Worm (Caenorhabditis elegans) whole organism, L4 larva: Measurements from ENCODE around the gene Y27F2A.11.
A peak's percentile ranks its signal among the peaks of the same experiment; 100 is the strongest.

ENCODE experiments used
- F10B5.3 ChIP-seq: sonication (generic microtip); optimal IDR thresholded peaks from 2 replicates; lab custom pipeline; 2016; ENCODE audit warnings: mild to moderate bottlenecking, missing genetic modification characterization, missing compliant biosample characterization
- F26F4.8 ChIP-seq: fragments of 200-800 bp; sonication (Bioruptor generic); conservative IDR thresholded peaks from 2 replicates; pipeline ENCODE4 v1.3.6; 2022; ENCODE audit warnings: missing genetic modification characterization, missing compliant biosample characterization
- F37D6.2 ChIP-seq: sonication (generic microtip); optimal IDR thresholded peaks from 2 replicates; lab custom pipeline; 2016; ENCODE audit warnings: mild to moderate bottlenecking, missing genetic modification characterization, missing compliant biosample characterization
- T20F7.1 ChIP-seq: fragments of 200-800 bp; sonication (Bioruptor generic); optimal IDR thresholded peaks from 2 replicates; lab custom pipeline; 2018; ENCODE audit warnings: mild to moderate bottlenecking, missing genetic modification characterization, missing compliant biosample characterization
- Y105C5A.15 ChIP-seq: fragments of 200-800 bp; sonication (Bioruptor generic); IDR thresholded peaks from 2 replicates; pipeline ENCODE4 v1.3.6; 2022; ENCODE audit warnings: missing genetic modification characterization, missing compliant biosample characterization
- aha-1 ChIP-seq: fragments of 150-350 bp; peaks from one replicate; lab custom pipeline; 2014; ENCODE audit warnings: missing biosample characterization, missing genetic modification characterization
- aly-2 ChIP-seq: sonication (generic microtip); optimal IDR thresholded peaks from 2 replicates; lab custom pipeline; 2018; ENCODE audit warnings: missing biosample characterization, missing genetic modification characterization
- ama-1 ChIP-seq: fragments of 150-350 bp; optimal IDR thresholded peaks from 2 replicates; lab custom pipeline; 2014; ENCODE audit warnings: inconsistent platforms, mixed read lengths
- daf-16 ChIP-seq, 3 experiments: sonication (generic microtip); optimal IDR thresholded peaks; 2 replicates each; lab custom pipeline; 2016 to 2017; ENCODE audit warnings: missing genetic modification characterization in 3 of 3, missing genetic modification reagents in 3 of 3, mild to moderate bottlenecking in 2 of 3, missing compliant biosample characterization in 2 of 3, missing biosample characterization in 1 of 3, moderate library complexity in 1 of 3
- daf-19 ChIP-seq: fragments of 200-800 bp; sonication (Bioruptor generic); conservative IDR thresholded peaks from 2 replicates; pipeline ENCODE4 v1.3.6; 2022; ENCODE audit warnings: missing genetic modification characterization, missing compliant biosample characterization
- daf-8 ChIP-seq: fragments of 200-800 bp; sonication (Bioruptor generic); IDR thresholded peaks from 2 replicates; pipeline ENCODE4 v1.3.6; 2022; ENCODE audit warnings: missing genetic modification characterization, missing compliant biosample characterization
- dmd-6 ChIP-seq: fragments of 200-800 bp; sonication (Bioruptor generic); IDR thresholded peaks from 2 replicates; pipeline ENCODE4 v1.3.6; 2022; ENCODE audit warnings: missing genetic modification reagents, missing genetic modification characterization, missing compliant biosample characterization
- dpl-1 ChIP-seq: fragments of 150-350 bp; optimal IDR thresholded peaks from 2 replicates; lab custom pipeline; 2014; ENCODE audit warnings: missing biosample characterization, missing genetic modification reagents, missing genetic modification characterization
- duxl-1 ChIP-seq: sonication (generic microtip); optimal IDR thresholded peaks from 2 replicates; lab custom pipeline; 2016; ENCODE audit warnings: mild to moderate bottlenecking, missing genetic modification characterization, moderate library complexity, missing compliant biosample characterization; ENCODE audit not compliant: poor library complexity
- dve-1 ChIP-seq: sonication (generic microtip); optimal IDR thresholded peaks from 2 replicates; lab custom pipeline; 2017; ENCODE audit warnings: antibody characterized with exemption, mild to moderate bottlenecking, missing genetic modification characterization, missing compliant biosample characterization; ENCODE audit not compliant: insufficient read depth
- egl-27 ChIP-seq: sonication (generic microtip); optimal IDR thresholded peaks from 3 replicates; lab custom pipeline; 2017; ENCODE audit warnings: missing biosample characterization, missing genetic modification reagents, missing genetic modification characterization
- egl-43 ChIP-seq: fragments of 200-800 bp; sonication (Bioruptor generic); IDR thresholded peaks from 2 replicates; pipeline ENCODE4 v1.3.6; 2022; ENCODE audit warnings: missing genetic modification reagents, missing genetic modification characterization, missing compliant biosample characterization
- hmg-1.1 ChIP-seq: fragments of 200-800 bp; sonication (Bioruptor generic); IDR thresholded peaks from 2 replicates; pipeline ENCODE4 v1.3.6; 2022; ENCODE audit warnings: missing genetic modification reagents, missing genetic modification characterization, missing compliant biosample characterization
- lim-7 ChIP-seq: fragments of 200-800 bp; sonication (Bioruptor generic); IDR thresholded peaks from 2 replicates; pipeline ENCODE4 v1.3.6; 2022; ENCODE audit warnings: missing genetic modification characterization, missing compliant biosample characterization
- lin-13 ChIP-seq: fragments of 150-350 bp; optimal IDR thresholded peaks from 2 replicates; lab custom pipeline; 2014; ENCODE audit warnings: missing biosample characterization, missing genetic modification reagents, missing genetic modification characterization
- lin-39 ChIP-seq: fragments of 150-350 bp; optimal IDR thresholded peaks from 2 replicates; lab custom pipeline; 2014; ENCODE audit warnings: missing biosample characterization, missing genetic modification reagents, missing genetic modification characterization
- lir-3 ChIP-seq: sonication (generic microtip); optimal IDR thresholded peaks from 2 replicates; lab custom pipeline; 2016; ENCODE audit warnings: mild to moderate bottlenecking, missing genetic modification characterization, missing compliant biosample characterization
- madf-5 ChIP-seq, 2 experiments: fragments of 200-800 bp; sonication (Bioruptor generic); IDR thresholded peaks; 2 replicates each; pipeline ENCODE4 v1.3.6; 2022; ENCODE audit warnings: missing compliant biosample characterization in 2 of 2, missing genetic modification characterization in 2 of 2
- nhr-28 ChIP-seq: fragments of 150-350 bp; optimal IDR thresholded peaks from 2 replicates; lab custom pipeline; 2014; ENCODE audit warnings: missing biosample characterization, missing genetic modification characterization
- nhr-42 ChIP-seq: fragments of 200-800 bp; sonication (Bioruptor generic); IDR thresholded peaks from 2 replicates; pipeline ENCODE4 v1.3.6; 2022; ENCODE audit warnings: missing genetic modification characterization, missing compliant biosample characterization
- php-3 ChIP-seq: fragments of 200-800 bp; sonication (Bioruptor generic); IDR thresholded peaks from 2 replicates; pipeline ENCODE4 v1.3.6; 2022; ENCODE audit warnings: missing genetic modification reagents, missing genetic modification characterization, missing compliant biosample characterization
- pqm-1 ChIP-seq: sonication (generic microtip); optimal IDR thresholded peaks from 2 replicates; lab custom pipeline; 2017; ENCODE audit warnings: missing biosample characterization, missing genetic modification characterization
- snpc-4 ChIP-seq: fragments of 150-350 bp; optimal IDR thresholded peaks from 2 replicates; lab custom pipeline; 2014; ENCODE audit warnings: missing biosample characterization, missing genetic modification characterization
- vab-7 ChIP-seq: fragments of 200-800 bp; sonication (Bioruptor generic); IDR thresholded peaks from 2 replicates; pipeline ENCODE4 v1.3.6; 2022; ENCODE audit warnings: missing genetic modification reagents, missing genetic modification characterization, missing compliant biosample characterization
- zag-1 ChIP-seq: fragments of 150-350 bp; optimal IDR thresholded peaks from 2 replicates; lab custom pipeline; 2014; ENCODE audit warnings: missing biosample characterization, missing genetic modification characterization
- zfp-3 ChIP-seq: fragments of 200-800 bp; sonication (Bioruptor generic); conservative IDR thresholded peaks from 2 replicates; pipeline ENCODE4 v1.3.6; 2022; ENCODE audit warnings: missing genetic modification reagents, missing genetic modification characterization, missing compliant biosample characterization
- zip-11 ChIP-seq: fragments of 200-800 bp; sonication (Bioruptor generic); IDR thresholded peaks from 2 replicates; pipeline ENCODE4 v1.3.6; 2022; ENCODE audit warnings: missing genetic modification characterization, missing compliant biosample characterization
- ztf-11 ChIP-seq: fragments of 150-350 bp; optimal IDR thresholded peaks from 2 replicates; lab custom pipeline; 2014; ENCODE audit warnings: missing biosample characterization, missing genetic modification characterization

Y27F2A.11 gene

ce11 chrII:3221730-3222129 lies 32.6 kb downstream of the Y27F2A.11 start, which contains the start of gene ZC239.14:
TSS of gene ZC239.14 (minus strand) at chrII:3222034.
- TF ChIP-seq aha-1 (tag; lab: Kevin White, UChicago) (peak; percentile 91), lin-39 (tag; lab: Kevin White, UChicago) (no peak)

- no peak for TF ChIP-seq nhr-28 (tag; lab: Kevin White, UChicago)
- peak; percentile 26 for TF ChIP-seq pqm-1 (tag; lab: Kevin White, UChicago)
Measured at ce11 chrII:3222686-3223085, 33.5 kb downstream of the Y27F2A.11 start, which contains the start of gene ZC239.13. TSS of gene ZC239.13 (minus strand) at chrII:3222839.

ce11 chrII:3224631-3225030 lies 35.5 kb downstream of the Y27F2A.11 start, which contains the start of gene ZC239.15:
TSS of gene ZC239.15 (minus strand) at chrII:3224731.
- TF ChIP-seq F37D6.2 = no peak
- no peak for TF ChIP-seq lin-13
- TF ChIP-seq zip-11 (GFP tag; lab: Robert Waterston, UW) = no peak
- TF ChIP-seq daf-16 (GFP tag; optimal IDR thresholded peaks at IDR 0.05; lab: Kevin White, UChicago) = no peak
- peak; percentile 2 for TF ChIP-seq daf-16 (tag; optimal IDR thresholded peaks at IDR 0.05; lab: Kevin White, UChicago)
- TF ChIP-seq vab-7 (GFP tag; lab: Robert Waterston, UW) = no peak
- peak; percentile 16 for TF ChIP-seq aha-1 (tag; lab: Kevin White, UChicago)

ce11 chrII:3225200-3225599 lies 36.1 kb downstream of the Y27F2A.11 start, which contains the start of gene ZC239.16:
TSS of gene ZC239.16 (minus strand) at chrII:3225319.
- no peak for TF ChIP-seq zag-1 (tag; lab: Kevin White, UChicago)
- no peak for TF ChIP-seq daf-19
- peak; percentile 27; the same call in 1 of the 2 replicates for TF ChIP-seq php-3
- 0 out of 2 replicates have a peak, but pooled peaks have one; percentile 8 for TF ChIP-seq dmd-6
- TF ChIP-seq zfp-3 (GFP tag; lab: Robert Waterston, UW) = no peak
- no peak for TF ChIP-seq dpl-1
- peak; percentile 38 for TF ChIP-seq pqm-1 (tag; lab: Kevin White, UChicago)
- no peak for TF ChIP-seq daf-16 (GFP tag; optimal IDR thresholded peaks at IDR 0.05; lab: Kevin White, UChicago)
- peak; percentile 61 for TF ChIP-seq daf-16 (tag; optimal IDR thresholded peaks at IDR 0.05; lab: Kevin White, UChicago)
- peak; percentile 23 for TF ChIP-seq dve-1 (tag; lab: Kevin White, UChicago)
- peak; percentile 50 for TF ChIP-seq nhr-28 (tag; lab: Kevin White, UChicago)
- TF ChIP-seq, all 104 proteins: peak for 6

ce11 chrII:3225780-3226179 lies 36.6 kb downstream of the Y27F2A.11 start, which contains the start of gene ZC239.17:
TSS of gene ZC239.17 (minus strand) at chrII:3225880.
- TF ChIP-seq T20F7.1 (GFP tag; lab: Kevin White, UChicago) = no peak
- TF ChIP-seq F26F4.8 (GFP tag; lab: Robert Waterston, UW) = no peak
- no peak for TF ChIP-seq nhr-42 (GFP tag; lab: Robert Waterston, UW)
- no peak for TF ChIP-seq Y105C5A.15 (GFP tag; lab: Robert Waterston, UW)
- no peak for TF ChIP-seq lir-3 (tag; lab: Kevin White, UChicago)
- TF ChIP-seq aly-2 (tag; lab: Kevin White, UChicago) = no peak
- TF ChIP-seq egl-27 (tag; lab: Kevin White, UChicago) = no peak
- no peak for TF ChIP-seq snpc-4 (tag; lab: Kevin White, UChicago)
- TF ChIP-seq daf-8 (GFP tag; lab: Robert Waterston, UW) = no peak
- no peak for TF ChIP-seq egl-43
- TF ChIP-seq hmg-1.1 (GFP tag; lab: Robert Waterston, UW) = no peak
- TF ChIP-seq ama-1 (lab: Kevin White, UChicago) = no peak
- TF ChIP-seq lim-7 (GFP tag; lab: Robert Waterston, UW) = no peak
- TF ChIP-seq F10B5.3 (tag; lab: Kevin White, UChicago) = no peak
- TF ChIP-seq ztf-11 (tag; lab: Kevin White, UChicago) = no peak
- TF ChIP-seq madf-5 (GFP tag; IDR thresholded peaks at IDR 0.05; lab: Robert Waterston, UW) = no peak
- TF ChIP-seq zfp-3 (GFP tag; lab: Robert Waterston, UW) = no peak
- TF ChIP-seq duxl-1 (tag; lab: Kevin White, UChicago) = no peak
